Fruit fly (Drosophila melanogaster) whole organism, adult: ENCODE results near the gene Atg16.

Source experiments
- CG7045 ChIP-seq: fragments of 200-800 bp; sonication (Bioruptor generic); optimal IDR thresholded peaks from 2 replicates; lab custom pipeline; 2017; ENCODE audit warnings: missing biosample characterization, mild to moderate bottlenecking, missing genetic modification characterization
- Clk ChIP-seq: fragments of 200-800 bp; sonication (Bioruptor generic); optimal IDR thresholded peaks from 2 replicates; lab custom pipeline; 2017; ENCODE audit warnings: missing biosample characterization, missing genetic modification characterization
- Mnt ChIP-seq: fragments of 200-800 bp; sonication (Bioruptor generic); optimal IDR thresholded peaks from 2 replicates; lab custom pipeline; 2016; ENCODE audit warnings: missing biosample characterization, mild to moderate bottlenecking, missing genetic modification characterization
- cic ChIP-seq: fragments of 200-800 bp; sonication (Bioruptor generic); optimal IDR thresholded peaks from 2 replicates; lab custom pipeline; 2017; ENCODE audit warnings: missing biosample characterization, mild to moderate bottlenecking, missing genetic modification characterization, moderate library complexity

- TF ChIP-seq Clk (GFP tag; lab: Kevin White, UChicago) (no peak), CG7045 (no peak), Mnt (GFP tag; lab: Kevin White, UChicago) (peak; percentile 1), cic (GFP tag; lab: Kevin White, UChicago) (no peak)
Observed at dm6 chr3R:29806682-29807393, 28.1 kb downstream of the Atg16 start, which contains the start of the genes ca and ncd.
